Fruit fly (Drosophila melanogaster): ENCODE results near the gene CG33111.

DNA sequence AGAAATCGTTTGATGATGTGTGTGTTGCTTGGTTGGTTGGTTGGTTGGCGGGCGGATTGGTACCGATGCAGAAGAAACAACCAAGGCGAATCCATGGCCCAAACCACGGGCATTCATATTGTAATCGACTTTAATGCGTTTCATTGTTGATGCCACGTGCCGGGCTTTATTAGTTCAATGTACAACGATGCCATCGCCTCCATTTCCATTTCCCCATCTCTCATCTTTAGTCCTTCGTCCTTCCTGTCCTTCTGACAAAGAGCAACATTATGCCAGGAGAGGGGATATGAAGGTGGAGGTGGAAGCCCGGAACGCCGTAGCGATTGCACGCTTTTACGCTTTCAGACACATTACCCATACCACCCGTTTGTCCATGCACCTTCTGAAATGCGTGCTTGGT is 12.7 kb upstream of the CG33111 start:
- no peak for TF ChIP-seq CG11617 (GFP tag; optimal IDR thresholded peaks at IDR 0.05)
- TF ChIP-seq cnc (optimal IDR thresholded peaks at IDR 0.05) = no peak
- TF ChIP-seq kay (GFP tag; ENCODE audit: borderline replicate concordance) = no peak
- no peak for TF ChIP-seq ovo (GFP tag; optimal IDR thresholded peaks at IDR 0.05)
- no peak for TF ChIP-seq CG5204 (GFP tag; optimal IDR thresholded peaks at IDR 0.05)
- TF ChIP-seq cic (GFP tag; optimal IDR thresholded peaks at IDR 0.05) = no peak
- TF ChIP-seq CG14711 (tag; optimal IDR thresholded peaks at IDR 0.05) = no peak
- TF ChIP-seq CG1620 (GFP tag; optimal IDR thresholded peaks at IDR 0.05) = no peak
- no peak for TF ChIP-seq toe (GFP tag; optimal IDR thresholded peaks at IDR 0.05)
- TF ChIP-seq CG7101 (tag; optimal IDR thresholded peaks at IDR 0.05) = no peak

Measured in whole organism, adult.